Worm (Caenorhabditis elegans) whole organism, early embryonic: ENCODE data around the gene R02E4.1.

Experiments
- ama-1 ChIP-seq: fragments of 150-350 bp; optimal IDR thresholded peaks from 2 replicates; lab custom pipeline; 2014
- ceh-13 ChIP-seq: fragments of 200-800 bp; sonication (Bioruptor generic); optimal IDR thresholded peaks from 2 replicates; lab custom pipeline; 2018; ENCODE audit warnings: mild to moderate bottlenecking, missing genetic modification characterization, missing compliant biosample characterization
- ceh-36 ChIP-seq: sonication (generic microtip); optimal IDR thresholded peaks from 2 replicates; lab custom pipeline; 2016; ENCODE audit warnings: missing genetic modification characterization, inconsistent platforms, missing compliant biosample characterization
- ets-7 ChIP-seq: sonication (generic microtip); optimal IDR thresholded peaks from 2 replicates; lab custom pipeline; 2016; ENCODE audit warnings: missing genotype, missing genetic modification characterization, missing compliant biosample characterization
- flt-1 ChIP-seq: fragments of 200-800 bp; sonication (Bioruptor generic); IDR thresholded peaks from 2 replicates; pipeline ENCODE4 v1.3.6; 2022; ENCODE audit warnings: missing genetic modification characterization, missing compliant biosample characterization
- hmbx-1 ChIP-seq: sonication (generic microtip); optimal IDR thresholded peaks from 2 replicates; lab custom pipeline; 2016; ENCODE audit warnings: mild to moderate bottlenecking, missing genetic modification characterization, missing compliant biosample characterization
- hmg-4 ChIP-seq: fragments of 200-800 bp; sonication (Bioruptor generic); optimal IDR thresholded peaks from 2 replicates; lab custom pipeline; 2018; ENCODE audit warnings: mild to moderate bottlenecking, missing genetic modification characterization, missing compliant biosample characterization
- hnd-1 ChIP-seq: sonication (generic microtip); optimal IDR thresholded peaks from 2 replicates; lab custom pipeline; 2016; ENCODE audit warnings: missing genetic modification characterization, missing compliant biosample characterization
- pes-1 ChIP-seq: fragments of 200-800 bp; sonication (Bioruptor generic); IDR thresholded peaks from 2 replicates; pipeline ENCODE4 v1.3.6; 2022; ENCODE audit warnings: missing genetic modification reagents, missing genetic modification characterization, missing compliant biosample characterization
- scrt-1 ChIP-seq: fragments of 200-800 bp; sonication (Bioruptor generic); IDR thresholded peaks from 2 replicates; pipeline ENCODE4 v1.3.6; 2022; ENCODE audit warnings: missing genetic modification characterization, missing compliant biosample characterization
- sea-1 ChIP-seq: fragments of 200-800 bp; sonication (Bioruptor generic); conservative IDR thresholded peaks from 2 replicates; pipeline ENCODE4 v1.3.6; 2022; ENCODE audit warnings: missing genetic modification characterization, missing compliant biosample characterization
- tbx-11 ChIP-seq: fragments of 200-800 bp; sonication (Bioruptor generic); IDR thresholded peaks from 2 replicates; pipeline ENCODE4 v1.3.6; 2022; ENCODE audit warnings: missing genetic modification characterization, missing compliant biosample characterization
- tbx-37 ChIP-seq: fragments of 200-800 bp; sonication (Bioruptor generic); conservative IDR thresholded peaks from 2 replicates; pipeline ENCODE4 v1.3.6; 2022; ENCODE audit warnings: missing genetic modification reagents, missing genetic modification characterization, missing compliant biosample characterization
- tra-4 ChIP-seq: sonication (generic microtip); optimal IDR thresholded peaks from 2 replicates; lab custom pipeline; 2017; ENCODE audit warnings: missing genetic modification characterization, missing compliant biosample characterization

ce11 chrX:4144136-4144781 is 39.9 kb upstream of the R02E4.1 start:
- TF ChIP-seq ets-7 (tag; lab: Kevin White, UChicago) = no peak
- no peak for TF ChIP-seq pes-1 (GFP tag; lab: Robert Waterston, UW)
- TF ChIP-seq tra-4 = no peak
- no peak for TF ChIP-seq flt-1 (GFP tag; lab: Robert Waterston, UW)
- no peak for TF ChIP-seq hmbx-1
- TF ChIP-seq ama-1 (lab: Kevin White, UChicago) = no peak
- TF ChIP-seq scrt-1 (GFP tag; lab: Robert Waterston, UW) = no peak
- no peak for TF ChIP-seq sea-1
- TF ChIP-seq tbx-11 (GFP tag; lab: Robert Waterston, UW) = no peak
- no peak for TF ChIP-seq ceh-13 (GFP tag; lab: Kevin White, UChicago)
- TF ChIP-seq hnd-1 = no peak
- TF ChIP-seq hmg-4 (GFP tag; lab: Kevin White, UChicago) = no peak
- no peak for TF ChIP-seq tbx-37 (GFP tag; lab: Robert Waterston, UW)
- TF ChIP-seq ceh-36 (tag; lab: Kevin White, UChicago) = no peak
